Worm (Caenorhabditis elegans): Measurements from ENCODE around the gene pygl-1.

ce11 chrV:3592099-3592498 lies 13.3 kb downstream of the pygl-1 start, which contains the start of gene T22F3.12:
- TF ChIP-seq nhr-12 (tag; optimal IDR thresholded peaks at IDR 0.05) = no peak
- TF ChIP-seq ZK546.5 (tag; optimal IDR thresholded peaks at IDR 0.05) = no peak
- no peak for TF ChIP-seq nhr-129 (tag; optimal IDR thresholded peaks at IDR 0.05)
- TF ChIP-seq nhr-25 (tag; optimal IDR thresholded peaks at IDR 0.05) = no peak
- no peak for TF ChIP-seq snpc-4 (tag; optimal IDR thresholded peaks at IDR 0.05)
- TF ChIP-seq ztf-11 (tag; optimal IDR thresholded peaks at IDR 0.05) = no peak
- TF ChIP-seq ceh-16 (tag; optimal IDR thresholded peaks at IDR 0.05) = no peak
- no peak for TF ChIP-seq elt-1 (tag; optimal IDR thresholded peaks at IDR 0.05)
- TF ChIP-seq lin-13 (GFP tag; optimal IDR thresholded peaks at IDR 0.05) = no peak
- TF ChIP-seq ama-1 (optimal IDR thresholded peaks at IDR 0.05) = no peak
- TF ChIP-seq skn-1 (tag; optimal IDR thresholded peaks at IDR 0.05) = no peak
- no peak for TF ChIP-seq fos-1 (tag; optimal IDR thresholded peaks at IDR 0.05)
- no peak for TF ChIP-seq aly-2 (tag; optimal IDR thresholded peaks at IDR 0.05)
